Worm (Caenorhabditis elegans) whole organism, L2 larva: ENCODE data around the gene tofu-6.

ENCODE experiments used
- R02D3.7 ChIP-seq: fragments of 150-350 bp; optimal IDR thresholded peaks from 2 replicates; lab custom pipeline; 2014; ENCODE audit warnings: missing biosample characterization, missing genetic modification characterization
- ZK546.5 ChIP-seq: sonication (generic microtip); optimal IDR thresholded peaks from 2 replicates; lab custom pipeline; 2017; ENCODE audit warnings: missing biosample characterization, missing genetic modification characterization
- blmp-1 ChIP-seq: sonication (generic microtip); optimal IDR thresholded peaks from 2 replicates; lab custom pipeline; 2017; ENCODE audit warnings: missing genetic modification characterization, mild to moderate bottlenecking, missing compliant biosample characterization, antibody characterized with exemption, moderate library complexity; ENCODE audit not compliant: insufficient read depth
- elt-3 ChIP-seq: sonication (generic microtip); optimal IDR thresholded peaks from 2 replicates; lab custom pipeline; 2017; ENCODE audit warnings: missing biosample characterization, missing genetic modification characterization
- fos-1 ChIP-seq: fragments of 150-350 bp; optimal IDR thresholded peaks from 2 replicates; lab custom pipeline; 2014; ENCODE audit warnings: missing biosample characterization, missing genetic modification characterization
- lin-39 ChIP-seq: fragments of 150-350 bp; optimal IDR thresholded peaks from 2 replicates; lab custom pipeline; 2014; ENCODE audit warnings: missing biosample characterization, missing genetic modification reagents, missing genetic modification characterization
- nhr-10 ChIP-seq: sonication (generic microtip); optimal IDR thresholded peaks from 2 replicates; lab custom pipeline; 2017; ENCODE audit warnings: missing biosample characterization, missing genetic modification characterization
- nhr-11 ChIP-seq: fragments of 150-350 bp; optimal IDR thresholded peaks from 2 replicates; lab custom pipeline; 2014; ENCODE audit warnings: missing biosample characterization, missing genetic modification characterization
- nhr-23 ChIP-seq: fragments of 150-350 bp; optimal IDR thresholded peaks from 2 replicates; lab custom pipeline; 2014; ENCODE audit warnings: missing biosample characterization, missing genetic modification reagents, missing genetic modification characterization
- nhr-25 ChIP-seq: fragments of 150-350 bp; sonication (generic microtip); optimal IDR thresholded peaks from 3 replicates; lab custom pipeline; 2014; ENCODE audit warnings: missing biosample characterization, missing genetic modification characterization
- skn-1 ChIP-seq: sonication (generic microtip); optimal IDR thresholded peaks from 2 replicates; lab custom pipeline; 2017; ENCODE audit warnings: missing biosample characterization, missing genetic modification characterization
- ztf-11 ChIP-seq: sonication (generic microtip); optimal IDR thresholded peaks from 2 replicates; lab custom pipeline; 2017; ENCODE audit warnings: missing biosample characterization, missing genetic modification characterization

DNA sequence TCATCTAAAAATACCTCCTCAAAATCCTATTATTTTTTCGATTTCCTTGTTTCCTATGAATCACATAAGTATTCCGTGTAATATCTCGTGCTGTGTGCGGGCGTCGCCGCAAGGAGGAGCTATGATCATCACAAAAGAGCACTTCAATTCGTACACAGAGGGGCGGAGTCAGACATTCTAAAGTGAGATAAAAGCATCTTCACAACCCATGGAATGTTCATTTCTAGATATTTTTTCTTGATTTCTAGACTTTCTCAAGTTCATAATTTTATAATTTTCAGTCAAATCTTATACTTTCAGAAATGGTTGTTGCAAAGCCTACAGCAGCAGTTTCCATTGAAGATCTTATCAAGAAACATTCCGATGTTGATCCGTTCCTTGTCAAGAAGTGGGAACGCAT lies 26.3 kb downstream of the tofu-6 start, which contains the start of gene cex-1:
- TF ChIP-seq skn-1 (tag; lab: Kevin White, UChicago), result no peak
- no peak for TF ChIP-seq ztf-11 (tag; lab: Kevin White, UChicago)
- no peak for TF ChIP-seq elt-3 (tag; lab: Kevin White, UChicago)
- TF ChIP-seq nhr-25 (tag; lab: Kevin White, UChicago), result no peak
- TF ChIP-seq nhr-10 (tag; lab: Kevin White, UChicago), result no peak
- TF ChIP-seq blmp-1 (tag; lab: Kevin White, UChicago), result no peak
- TF ChIP-seq ZK546.5 (tag; lab: Kevin White, UChicago), result no peak
- TF ChIP-seq fos-1 (tag; lab: Kevin White, UChicago), result no peak
- no peak for TF ChIP-seq nhr-11 (tag; lab: Kevin White, UChicago)
- TF ChIP-seq lin-39, result no peak
- no peak for TF ChIP-seq R02D3.7
- TF ChIP-seq nhr-23 (tag; lab: Kevin White, UChicago), result no peak
